Fruit fly (Drosophila melanogaster) whole organism, embryonic: Measurements from ENCODE around the gene CG9628.

Source experiments
- Blimp-1 ChIP-seq: fragments of 200-800 bp; sonication (Bioruptor generic); optimal IDR thresholded peaks from 3 replicates; lab custom pipeline; 2018; ENCODE audit warnings: missing biosample characterization, missing genetic modification characterization, mild to moderate bottlenecking, moderate library complexity, missing genetic modification reagents
- CG10543 ChIP-seq: fragments of 200-800 bp; sonication (Bioruptor generic); optimal IDR thresholded peaks from 3 replicates; lab custom pipeline; 2017; ENCODE audit warnings: missing biosample characterization, mild to moderate bottlenecking, missing genetic modification characterization, moderate library complexity
- CG10565 ChIP-seq: fragments of 200-800 bp; sonication (Bioruptor generic); optimal IDR thresholded peaks from 3 replicates; lab custom pipeline; 2016; ENCODE audit warnings: missing biosample characterization, mild to moderate bottlenecking, missing genetic modification characterization
- CG12744 ChIP-seq: fragments of 200-800 bp; sonication (Bioruptor generic); optimal IDR thresholded peaks from 2 replicates; lab custom pipeline; 2016; ENCODE audit warnings: missing biosample characterization, missing genetic modification characterization
- CG15601 ChIP-seq: fragments of 200-800 bp; sonication (Bioruptor generic); optimal IDR thresholded peaks from 3 replicates; lab custom pipeline; 2019; ENCODE audit warnings: missing biosample characterization, mild to moderate bottlenecking, missing genetic modification characterization, moderate library complexity
- CG15696 ChIP-seq: fragments of 200-800 bp; sonication (Bioruptor generic); optimal IDR thresholded peaks from 2 replicates; lab custom pipeline; 2019; ENCODE audit warnings: missing biosample characterization, mild to moderate bottlenecking, missing genetic modification characterization, moderate library complexity
- CG16863 ChIP-seq: fragments of 200-800 bp; sonication (Bioruptor generic); optimal IDR thresholded peaks from 3 replicates; lab custom pipeline; 2016; ENCODE audit warnings: missing biosample characterization, missing genetic modification characterization
- CG2199 ChIP-seq: fragments of 200-800 bp; sonication (Bioruptor generic); IDR thresholded peaks from 3 replicates; pipeline ENCODE4 v1.3.6; 2022; ENCODE audit warnings: missing biosample characterization, missing genetic modification characterization
- CG2678 ChIP-seq: fragments of 200-800 bp; sonication (Bioruptor generic); optimal IDR thresholded peaks from 3 replicates; lab custom pipeline; 2019; ENCODE audit warnings: missing biosample characterization, mild to moderate bottlenecking, missing genetic modification characterization, moderate library complexity
- CG31365 ChIP-seq: fragments of 200-800 bp; sonication (Bioruptor generic); optimal IDR thresholded peaks from 2 replicates; lab custom pipeline; 2018; ENCODE audit warnings: missing biosample characterization, mild to moderate bottlenecking, missing genetic modification characterization
- CG32532 ChIP-seq: fragments of 200-800 bp; sonication (Bioruptor generic); IDR thresholded peaks from 2 replicates; pipeline ENCODE4 v1.3.6; 2022; ENCODE audit warnings: missing biosample characterization, missing genetic modification characterization
- CG34422 ChIP-seq: fragments of 200-800 bp; sonication (Bioruptor generic); IDR thresholded peaks from 3 replicates; pipeline ENCODE4 v1.3.6; 2022; ENCODE audit warnings: missing biosample characterization, missing genetic modification characterization
- CG42726 ChIP-seq: fragments of 200-800 bp; sonication (Bioruptor generic); IDR thresholded peaks from 2 replicates; pipeline ENCODE4 v1.3.6; 2022; ENCODE audit warnings: missing biosample characterization, missing genetic modification characterization; ENCODE audit not compliant: partially characterized antibody
- CG4424 ChIP-seq: fragments of 200-800 bp; sonication (Bioruptor generic); optimal IDR thresholded peaks from 3 replicates; lab custom pipeline; 2016; ENCODE audit warnings: missing biosample characterization, missing genetic modification characterization
- CG6254 ChIP-seq: fragments of 200-800 bp; sonication (Bioruptor generic); optimal IDR thresholded peaks from 3 replicates; lab custom pipeline; 2017; ENCODE audit warnings: mild to moderate bottlenecking, missing biosample characterization, missing genetic modification reagents, missing genetic modification characterization
- CG8478 ChIP-seq: fragments of >200 bp; optimal IDR thresholded peaks from 2 replicates; lab custom pipeline; 2018
- CoRest ChIP-seq: fragments of 200-800 bp; sonication (Bioruptor generic); optimal IDR thresholded peaks from 3 replicates; lab custom pipeline; 2018; ENCODE audit warnings: missing biosample characterization, mild to moderate bottlenecking, missing genetic modification characterization, moderate library complexity
- Drgx ChIP-seq: fragments of 200-800 bp; sonication (Bioruptor generic); IDR thresholded peaks from 2 replicates; pipeline ENCODE4 v1.3.6; 2022; ENCODE audit warnings: missing biosample characterization, missing genetic modification characterization
- Fer3 ChIP-seq: fragments of 200-800 bp; sonication (Bioruptor generic); optimal IDR thresholded peaks from 2 replicates; lab custom pipeline; 2018; ENCODE audit warnings: missing biosample characterization, mild to moderate bottlenecking, missing genetic modification characterization, moderate library complexity
- Gug ChIP-seq: fragments of 200-800 bp; sonication (Bioruptor generic); IDR thresholded peaks from 4 replicates; pipeline ENCODE4 v1.3.6; 2022; ENCODE audit warnings: missing biosample characterization, missing genetic modification characterization
- HLH3B ChIP-seq: fragments of 200-800 bp; sonication (Bioruptor generic); IDR thresholded peaks from 2 replicates; pipeline ENCODE4 v1.3.6; 2022; ENCODE audit warnings: missing biosample characterization, missing genetic modification characterization
- HmgZ ChIP-seq: fragments of 200-800 bp; sonication (Bioruptor generic); optimal IDR thresholded peaks from 2 replicates; lab custom pipeline; 2018; ENCODE audit warnings: missing biosample characterization, mild to moderate bottlenecking, missing genetic modification characterization
- Hr78 ChIP-seq, 2 experiments: fragments of 200-800 bp in 1 of 2; fragments of >200 bp in 1 of 2; sonication (Bioruptor generic) in 1 of 2; optimal IDR thresholded peaks; 2 replicates each; lab custom pipeline; 2017 to 2019; ENCODE audit warnings: missing biosample characterization in 2 of 2, missing genetic modification characterization in 2 of 2, mild to moderate bottlenecking in 1 of 2, moderate library complexity in 1 of 2
- Vsx1 ChIP-seq: fragments of 200-800 bp; sonication (Bioruptor generic); optimal IDR thresholded peaks from 2 replicates; lab custom pipeline; 2017; ENCODE audit warnings: missing biosample characterization, mild to moderate bottlenecking, missing genetic modification characterization, missing genetic modification reagents
- Xrp1 ChIP-seq: fragments of 200-800 bp; sonication (Bioruptor generic); IDR thresholded peaks from 2 replicates; pipeline ENCODE4 v1.3.6; 2022; ENCODE audit warnings: missing biosample characterization, missing genetic modification characterization
- ato ChIP-seq: fragments of 200-800 bp; sonication (Bioruptor generic); IDR thresholded peaks from 2 replicates; pipeline ENCODE4 v1.3.6; 2022; ENCODE audit warnings: missing biosample characterization, missing genetic modification characterization; ENCODE audit not compliant: partially characterized antibody
- chinmo ChIP-seq: fragments of 200-800 bp; sonication (Bioruptor generic); IDR thresholded peaks from 4 replicates; pipeline ENCODE4 v1.3.6; 2022; ENCODE audit warnings: missing biosample characterization, missing genetic modification characterization; ENCODE audit not compliant: partially characterized antibody
- fru ChIP-seq: fragments of >200 bp; optimal IDR thresholded peaks from 2 replicates; lab custom pipeline; 2017
- hth ChIP-seq: fragments of >200 bp; optimal IDR thresholded peaks from 2 replicates; lab custom pipeline; 2017; ENCODE audit warnings: inconsistent platforms
- jumu ChIP-seq: fragments of 200-800 bp; sonication (Bioruptor generic); optimal IDR thresholded peaks from 3 replicates; lab custom pipeline; 2016; ENCODE audit warnings: missing biosample characterization, missing genetic modification characterization
- kni ChIP-seq: fragments of 200-800 bp; sonication (Bioruptor generic); optimal IDR thresholded peaks from 3 replicates; lab custom pipeline; 2017; ENCODE audit warnings: mild to moderate bottlenecking, missing biosample characterization, missing genetic modification reagents, missing genetic modification characterization
- lbe ChIP-seq: fragments of 200-800 bp; sonication (Bioruptor generic); optimal IDR thresholded peaks from 2 replicates; lab custom pipeline; 2016; ENCODE audit warnings: missing biosample characterization, mild to moderate bottlenecking, missing genetic modification characterization
- lmd ChIP-seq: fragments of 200-800 bp; sonication (Bioruptor generic); IDR thresholded peaks from 2 replicates; pipeline ENCODE4 v1.3.6; 2022; ENCODE audit warnings: missing biosample characterization, missing genetic modification characterization
- mld ChIP-seq: fragments of 200-800 bp; sonication (Bioruptor generic); IDR thresholded peaks from 3 replicates; pipeline ENCODE4 v1.3.6; 2022; ENCODE audit warnings: missing biosample characterization, missing genetic modification characterization; ENCODE audit not compliant: partially characterized antibody
- nom ChIP-seq: fragments of 200-800 bp; sonication (Bioruptor generic); optimal IDR thresholded peaks from 2 replicates; lab custom pipeline; 2017; ENCODE audit warnings: missing biosample characterization, missing genetic modification characterization, mild to moderate bottlenecking, moderate library complexity, missing genetic modification reagents
- oc ChIP-seq: fragments of 200-800 bp; sonication (Bioruptor generic); optimal IDR thresholded peaks from 2 replicates; lab custom pipeline; 2018; ENCODE audit warnings: missing biosample characterization, mild to moderate bottlenecking, missing genetic modification characterization, moderate library complexity
- otp ChIP-seq: fragments of 200-800 bp; sonication (Bioruptor generic); IDR thresholded peaks from 3 replicates; pipeline ENCODE4, ENCODE4 v1.3.6; 2022; ENCODE audit warnings: missing biosample characterization, missing genetic modification characterization
- pros ChIP-seq: fragments of 200-800 bp; sonication (Bioruptor generic); optimal IDR thresholded peaks from 3 replicates; lab custom pipeline; 2019; ENCODE audit warnings: missing biosample characterization, mild to moderate bottlenecking, missing genetic modification characterization, moderate library complexity
- row ChIP-seq: fragments of 200-800 bp; sonication (Bioruptor generic); IDR thresholded peaks from 3 replicates; pipeline ENCODE4 v1.3.6; 2022; ENCODE audit warnings: missing biosample characterization, missing genetic modification characterization
- sc ChIP-seq, 3 experiments: fragments of >200 bp in 2 of 3; fragments of 200-800 bp in 1 of 3; sonication (Bioruptor generic) in 1 of 3; optimal IDR thresholded peaks; 2 replicates in 2 of 3; 3 replicates in 1 of 3; lab custom pipeline; 2017; ENCODE audit warnings: mild to moderate bottlenecking in 1 of 3, missing biosample characterization in 1 of 3, missing genetic modification characterization in 1 of 3, missing genetic modification reagents in 1 of 3
- seq ChIP-seq: fragments of 200-800 bp; sonication (Bioruptor generic); IDR thresholded peaks from 2 replicates; pipeline ENCODE4 v1.3.6; 2022; ENCODE audit warnings: missing biosample characterization, missing genetic modification characterization
- slp2 ChIP-seq: fragments of 200-800 bp; sonication (Bioruptor generic); optimal IDR thresholded peaks from 2 replicates; lab custom pipeline; 2016; ENCODE audit warnings: missing biosample characterization, missing genetic modification characterization
- sqz ChIP-seq: fragments of 200-800 bp; sonication (Bioruptor generic); optimal IDR thresholded peaks from 3 replicates; lab custom pipeline; 2018; ENCODE audit warnings: missing biosample characterization, mild to moderate bottlenecking, missing genetic modification characterization
- vfl ChIP-seq: fragments of 200-800 bp; sonication (Bioruptor generic); optimal IDR thresholded peaks from 2 replicates; lab custom pipeline; 2016; ENCODE audit warnings: missing biosample characterization, missing genetic modification characterization
- vnd ChIP-seq: fragments of 200-800 bp; sonication (Bioruptor generic); IDR thresholded peaks from 3 replicates; pipeline ENCODE4 v1.3.6; 2022; ENCODE audit warnings: missing biosample characterization, missing genetic modification characterization; ENCODE audit not compliant: partially characterized antibody
- vvl ChIP-seq: fragments of 200-800 bp; sonication (Bioruptor generic); IDR thresholded peaks from 2 replicates; pipeline ENCODE4 v1.3.6; 2022; ENCODE audit warnings: missing biosample characterization, missing genetic modification characterization

CG9628 gene

dm6 chr3L:14624425-14625309 lies 2.1 kb downstream of the CG9628 start (continued):
- TF ChIP-seq CG2678 (tag; lab: Kevin White, UChicago): peak; percentile 3
- no peak for TF ChIP-seq CG16863 (GFP tag; lab: Kevin White, UChicago)
- TF ChIP-seq hth (lab: Kevin White, UChicago): no peak
- no peak for TF ChIP-seq CG6254 (GFP tag; lab: Kevin White, UChicago)

dm6 chr3L:14625568-14625996 lies 3.0 kb downstream of the CG9628 start:
- TF ChIP-seq mld (no peak), CG10565 (GFP tag; lab: Kevin White, UChicago) (no peak), Fer3 (tag; lab: Kevin White, UChicago) (no peak), CG8478 (lab: Kevin White, UChicago) (no peak), Drgx (GFP tag; lab: Robert Waterston, UW) (no peak), CG12744 (no peak), nom (GFP tag; lab: Kevin White, UChicago) (no peak), fru (lab: Kevin White, UChicago) (no peak), sc (optimal IDR thresholded peaks at IDR 0.05; lab: Kevin White, UChicago) (no peak), sc (GFP tag; optimal IDR thresholded peaks at IDR 0.05; lab: Kevin White, UChicago) (peak; percentile 31), jumu (GFP tag; lab: Kevin White, UChicago) (no peak), sqz (peak; percentile 63), HmgZ (tag; lab: Kevin White, UChicago) (no peak), chinmo (GFP tag; lab: Robert Waterston, UW) (no peak), CG15601 (peak; percentile 55), Vsx1 (GFP tag; lab: Kevin White, UChicago) (peak; percentile 55), Hr78 (GFP tag; optimal IDR thresholded peaks at IDR 0.05; lab: Kevin White, UChicago) (peak in 1 of 2 experiments; percentile 51), seq (peak; percentile 30; the same call in 1 of the 2 replicates), vnd (GFP tag; lab: Robert Waterston, UW) (no peak), CoRest (tag; lab: Kevin White, UChicago) (no peak), row (GFP tag; lab: Robert Waterston, UW) (no peak), vfl (GFP tag; lab: Kevin White, UChicago) (no peak), CG10543 (GFP tag; lab: Kevin White, UChicago) (no peak), pros (GFP tag; lab: Kevin White, UChicago) (peak; percentile 55), kni (GFP tag; lab: Kevin White, UChicago) (peak; percentile 94), CG4424 (no peak), CG34422 (GFP tag; lab: Robert Waterston, UW) (no peak), ato (GFP tag; lab: Robert Waterston, UW) (no peak), slp2 (GFP tag; lab: Kevin White, UChicago) (no peak), CG32532 (GFP tag; lab: Robert Waterston, UW) (0 out of 2 replicates have a peak, but pooled peaks have one; percentile 24), CG31365 (no peak), CG15696 (tag; lab: Kevin White, UChicago) (peak; percentile 11), Gug (no peak), lmd (GFP tag; lab: Robert Waterston, UW) (no peak), CG42726 (GFP tag; lab: Robert Waterston, UW) (no peak), otp (GFP tag; lab: Robert Waterston, UW) (peak; percentile 90; the same call in 2 of the 3 replicates), Xrp1 (peak; percentile 29; the same call in 1 of the 2 replicates), Blimp-1 (peak; percentile 99), oc (tag; lab: Kevin White, UChicago) (peak; percentile 37), lbe (no peak), CG2199 (GFP tag; lab: Robert Waterston, UW) (peak; percentile 86), HLH3B (peak; percentile 11; the same call in 1 of the 2 replicates), vvl (GFP tag; lab: Robert Waterston, UW) (peak; percentile 46; the same call in 1 of the 2 replicates)
